Worm (Caenorhabditis elegans) whole organism, L3 larva: ENCODE results near the gene srxa-14.

Experiments
- R02D3.7 ChIP-seq: fragments of 150-350 bp; optimal IDR thresholded peaks from 2 replicates; lab custom pipeline; 2014; ENCODE audit warnings: missing biosample characterization, missing genetic modification characterization
- egl-27 ChIP-seq: sonication (generic microtip); optimal IDR thresholded peaks from 4 replicates; lab custom pipeline; 2017; ENCODE audit warnings: missing biosample characterization, missing genetic modification reagents, missing genetic modification characterization
- elt-2 ChIP-seq: sonication (generic microtip); optimal IDR thresholded peaks from 2 replicates; lab custom pipeline; 2016; ENCODE audit warnings: missing genetic modification reagents, mild to moderate bottlenecking, missing genetic modification characterization, missing compliant biosample characterization
- fkh-10 ChIP-seq: sonication (generic microtip); optimal IDR thresholded peaks from 2 replicates; lab custom pipeline; 2017; ENCODE audit warnings: missing biosample characterization, missing genetic modification reagents, missing genetic modification characterization
- nhr-11 ChIP-seq: fragments of 150-350 bp; optimal IDR thresholded peaks from 2 replicates; lab custom pipeline; 2014; ENCODE audit warnings: missing biosample characterization, missing genetic modification characterization
- nhr-25 ChIP-seq: sonication (generic microtip); optimal IDR thresholded peaks from 2 replicates; lab custom pipeline; 2017; ENCODE audit warnings: missing biosample characterization, missing genetic modification characterization
- nhr-28 ChIP-seq: fragments of 150-350 bp; optimal IDR thresholded peaks from 2 replicates; lab custom pipeline; 2014; ENCODE audit warnings: missing biosample characterization, missing genetic modification characterization

- TF ChIP-seq egl-27 (tag; lab: Kevin White, UChicago), result no peak
- no peak for TF ChIP-seq fkh-10 (GFP tag; lab: Kevin White, UChicago)
- no peak for TF ChIP-seq nhr-28 (tag; lab: Kevin White, UChicago)
- no peak for TF ChIP-seq nhr-25 (tag; lab: Kevin White, UChicago)
- no peak for TF ChIP-seq elt-2 (tag; lab: Kevin White, UChicago)
- no peak for TF ChIP-seq nhr-11
- no peak for TF ChIP-seq R02D3.7
These were observed 2.5 kb downstream of the srxa-14 start, which contains the start of gene srxa-15 for ce11 chrV:20641896-20642295.
